Fruit fly (Drosophila melanogaster): ENCODE results near the gene CG1265.
A peak's percentile ranks its signal among the peaks of the same experiment; 100 is the strongest.

CG1265 gene

dm6 chr3L:4236097-4236572 lies 18.4 kb upstream of the CG1265 start, which contains the start of gene ImpL2 (continued):
- TF ChIP-seq HLH3B (GFP tag; IDR thresholded peaks at IDR 0.05) (no peak), CG9727 (GFP tag; optimal IDR thresholded peaks at IDR 0.05) (no peak), Dek (tag; optimal IDR thresholded peaks at IDR 0.05) (no peak), tx (GFP tag; optimal IDR thresholded peaks at IDR 0.05) (no peak), CG1602 (GFP tag; optimal IDR thresholded peaks at IDR 0.05) (no peak)

- TF ChIP-seq CG4282 (GFP tag; optimal IDR thresholded peaks at IDR 0.05) = no peak
- TF ChIP-seq CG17385 (GFP tag; optimal IDR thresholded peaks at IDR 0.05) = no peak
- TF ChIP-seq ci (GFP tag; IDR thresholded peaks at IDR 0.05) = peak; percentile 3; the same call in 1 of the 3 replicates
- no peak for TF ChIP-seq CG11247 (GFP tag; IDR thresholded peaks at IDR 0.05)
- 0 out of 3 replicates have a peak, but pooled peaks have one; percentile 4 for TF ChIP-seq sr (GFP tag; IDR thresholded peaks at IDR 0.05)
- TF ChIP-seq emc (GFP tag; optimal IDR thresholded peaks at IDR 0.05) = no peak
- no peak for TF ChIP-seq Xrp1 (GFP tag; IDR thresholded peaks at IDR 0.05)
- no peak for TF ChIP-seq gem (tag; optimal IDR thresholded peaks at IDR 0.05)
- no peak for TF ChIP-seq Med (GFP tag)
- no peak for TF ChIP-seq dm (GFP tag; optimal IDR thresholded peaks at IDR 0.05)
- TF ChIP-seq CG17361 (GFP tag; IDR thresholded peaks at IDR 0.05) = no peak
- no peak for TF ChIP-seq Optix (GFP tag; IDR thresholded peaks at IDR 0.05)
- no peak for TF ChIP-seq pnt (GFP tag; optimal IDR thresholded peaks at IDR 0.05)
- TF ChIP-seq tna (GFP tag; IDR thresholded peaks at IDR 0.05; ENCODE audit: partially characterized antibody) = no peak
- no peak for TF ChIP-seq CG2129 (GFP tag; IDR thresholded peaks at IDR 0.05; ENCODE audit: partially characterized antibody)
- no peak for TF ChIP-seq CG31441 (GFP tag; IDR thresholded peaks at IDR 0.05)
- no peak for TF ChIP-seq CG18599 (GFP tag; optimal IDR thresholded peaks at IDR 0.05)
- peak; percentile 58 for TF ChIP-seq Ets65A (GFP tag)
- TF ChIP-seq tup (GFP tag; optimal IDR thresholded peaks at IDR 0.05) = no peak
- peak; percentile 12; the same call in 1 of the 2 replicates for TF ChIP-seq CG4404 (GFP tag; IDR thresholded peaks at IDR 0.05)
- no peak for TF ChIP-seq CG5180 (GFP tag; optimal IDR thresholded peaks at IDR 0.05)
- TF ChIP-seq aop (GFP tag; IDR thresholded peaks at IDR 0.05) = 0 out of 2 replicates have a peak, but pooled peaks have one; percentile 3
- no peak for TF ChIP-seq fru (optimal IDR thresholded peaks at IDR 0.05)
- no peak for TF ChIP-seq Nf-YB (GFP tag; optimal IDR thresholded peaks at IDR 0.05)
- no peak for TF ChIP-seq fd3F (GFP tag; optimal IDR thresholded peaks at IDR 0.05)
- TF ChIP-seq E2f1 (GFP tag; IDR thresholded peaks at IDR 0.05) = no peak
- TF ChIP-seq CG12391 (tag; optimal IDR thresholded peaks at IDR 0.05) = no peak
- TF ChIP-seq ssp (GFP tag; IDR thresholded peaks at IDR 0.05) = no peak
- no peak for TF ChIP-seq zfh1 (GFP tag; IDR thresholded peaks at IDR 0.05)
- TF ChIP-seq danr (GFP tag; IDR thresholded peaks at IDR 0.05) = no peak
- no peak for TF ChIP-seq Hsf (GFP tag; optimal IDR thresholded peaks at IDR 0.05)
- TF ChIP-seq CG12942 (GFP tag; optimal IDR thresholded peaks at IDR 0.05) = no peak
- TF ChIP-seq jumu (GFP tag; optimal IDR thresholded peaks at IDR 0.05) = no peak
- no peak for TF ChIP-seq sc (optimal IDR thresholded peaks at IDR 0.05)
- no peak for TF ChIP-seq sc (GFP tag; optimal IDR thresholded peaks at IDR 0.05)
- TF ChIP-seq sens-2 (GFP tag; IDR thresholded peaks at IDR 0.05) = no peak
- no peak for TF ChIP-seq Trl (optimal IDR thresholded peaks at IDR 0.05)
- no peak for TF ChIP-seq Trl (GFP tag; optimal IDR thresholded peaks at IDR 0.05)
- TF ChIP-seq Ssrp (tag; optimal IDR thresholded peaks at IDR 0.05) = no peak
- no peak for TF ChIP-seq mirr (GFP tag; optimal IDR thresholded peaks at IDR 0.05)
- no peak for TF ChIP-seq nmo (GFP tag; optimal IDR thresholded peaks at IDR 0.05)
- no peak for TF ChIP-seq CG1529 (GFP tag; optimal IDR thresholded peaks at IDR 0.05)
- TF ChIP-seq NFAT (GFP tag; IDR thresholded peaks at IDR 0.05) = no peak
- TF ChIP-seq CG2712 (tag; optimal IDR thresholded peaks at IDR 0.05) = no peak
- TF ChIP-seq Hey (tag; optimal IDR thresholded peaks at IDR 0.05) = no peak
- TF ChIP-seq exex (tag; optimal IDR thresholded peaks at IDR 0.05) = no peak
- TF ChIP-seq dan (GFP tag; IDR thresholded peaks at IDR 0.05) = no peak
Observed at dm6 chr3L:4238195-4238594, 16.4 kb upstream of the CG1265 start.
